Fruit fly (Drosophila melanogaster) whole organism, embryonic: Measurements from ENCODE around the gene Ada1-1.

Experiments used
- Aef1 ChIP-seq: fragments of 200-800 bp; sonication (Bioruptor generic); IDR thresholded peaks from 3 replicates; pipeline ENCODE4 v1.3.6; 2022; ENCODE audit warnings: missing biosample characterization, missing genetic modification characterization
- CG10979 ChIP-seq: fragments of 200-800 bp; sonication (Bioruptor generic); optimal IDR thresholded peaks from 2 replicates; lab custom pipeline; 2018; ENCODE audit warnings: missing biosample characterization, mild to moderate bottlenecking, missing genetic modification characterization, moderate library complexity
- CG11085 ChIP-seq: fragments of 200-800 bp; sonication (Bioruptor generic); IDR thresholded peaks from 2 replicates; pipeline ENCODE4 v1.3.6; 2022; ENCODE audit warnings: missing biosample characterization, missing genetic modification characterization
- CG11456 ChIP-seq: fragments of 200-800 bp; sonication (Bioruptor generic); IDR thresholded peaks from 3 replicates; pipeline ENCODE4 v1.3.6; 2022; ENCODE audit warnings: missing biosample characterization, missing genetic modification characterization
- CG12071 ChIP-seq: fragments of 200-800 bp; sonication (Bioruptor generic); optimal IDR thresholded peaks from 3 replicates; lab custom pipeline; 2018; ENCODE audit warnings: missing biosample characterization, mild to moderate bottlenecking, missing genetic modification characterization
- CG13624 ChIP-seq: fragments of 200-800 bp; sonication (Bioruptor generic); optimal IDR thresholded peaks from 2 replicates; lab custom pipeline; 2016; ENCODE audit warnings: missing biosample characterization, missing genetic modification characterization
- CG16779 ChIP-seq: fragments of 200-800 bp; sonication (Bioruptor generic); IDR thresholded peaks from 2 replicates; pipeline ENCODE4 v1.3.6; 2022; ENCODE audit warnings: missing biosample characterization, missing genetic modification characterization
- CG18599 ChIP-seq: fragments of 200-800 bp; sonication (Bioruptor generic); optimal IDR thresholded peaks from 3 replicates; lab custom pipeline; 2017; ENCODE audit warnings: missing biosample characterization, missing genetic modification characterization, mild to moderate bottlenecking, moderate library complexity, missing genetic modification reagents
- CG2712 ChIP-seq: fragments of 200-800 bp; optimal IDR thresholded peaks from 3 replicates; lab custom pipeline; 2019; ENCODE audit warnings: missing biosample characterization, mild to moderate bottlenecking, missing genetic modification characterization, moderate library complexity
- CG32767 ChIP-seq: fragments of 200-800 bp; sonication (Bioruptor generic); IDR thresholded peaks from 2 replicates; pipeline ENCODE4 v1.3.6; 2022; ENCODE audit warnings: missing biosample characterization, missing genetic modification characterization
- CG3281 ChIP-seq: fragments of 200-800 bp; sonication (Bioruptor generic); optimal IDR thresholded peaks from 3 replicates; lab custom pipeline; 2017; ENCODE audit warnings: missing biosample characterization, mild to moderate bottlenecking, missing genetic modification characterization
- CG33557 ChIP-seq: fragments of 200-800 bp; sonication (Bioruptor generic); optimal IDR thresholded peaks from 2 replicates; lab custom pipeline; 2019; ENCODE audit warnings: missing biosample characterization, mild to moderate bottlenecking, missing genetic modification characterization, moderate library complexity
- CG3726 ChIP-seq: fragments of 200-800 bp; sonication (Bioruptor generic); IDR thresholded peaks from 3 replicates; pipeline ENCODE4, ENCODE4 v1.3.6; 2022; ENCODE audit warnings: missing biosample characterization, missing genetic modification characterization
- CG4328 ChIP-seq: fragments of 200-800 bp; sonication (Bioruptor generic); optimal IDR thresholded peaks from 3 replicates; lab custom pipeline; 2017; ENCODE audit warnings: missing biosample characterization, missing genetic modification reagents, missing genetic modification characterization
- CG7357 ChIP-seq: fragments of 200-800 bp; sonication (Bioruptor generic); IDR thresholded peaks from 3 replicates; pipeline ENCODE4 v1.3.6; 2022; ENCODE audit warnings: missing biosample characterization, missing genetic modification characterization
- CG7372 ChIP-seq: fragments of 200-800 bp; sonication (Bioruptor generic); IDR thresholded peaks from 2 replicates; pipeline ENCODE4 v1.3.6; 2022; ENCODE audit warnings: missing biosample characterization, missing genetic modification characterization
- CG7928 ChIP-seq: fragments of 200-800 bp; sonication (Bioruptor generic); optimal IDR thresholded peaks from 2 replicates; lab custom pipeline; 2017; ENCODE audit warnings: missing biosample characterization, mild to moderate bottlenecking, missing genetic modification characterization
- CG7987 ChIP-seq: fragments of 200-800 bp; sonication (Bioruptor generic); optimal IDR thresholded peaks from 2 replicates; lab custom pipeline; 2018; ENCODE audit warnings: missing biosample characterization, mild to moderate bottlenecking, missing genetic modification characterization, moderate library complexity
- Dip2 ChIP-seq: fragments of 200-800 bp; sonication (Bioruptor generic); IDR thresholded peaks from 2 replicates; pipeline ENCODE4 v1.3.6; 2022; ENCODE audit warnings: missing biosample characterization, missing genetic modification characterization
- Doc3 ChIP-seq: fragments of 200-800 bp; sonication (Bioruptor generic); IDR thresholded peaks from 3 replicates; pipeline ENCODE4 v1.3.6; 2022; ENCODE audit warnings: missing biosample characterization, missing genetic modification characterization; ENCODE audit not compliant: partially characterized antibody
- Jarid2 ChIP-seq: fragments of 200-800 bp; sonication (Bioruptor generic); optimal IDR thresholded peaks from 3 replicates; lab custom pipeline; 2017; ENCODE audit warnings: mild to moderate bottlenecking, missing biosample characterization, missing genetic modification reagents, missing genetic modification characterization
- Mad ChIP-seq: fragments of 200-800 bp; sonication (Bioruptor generic); optimal IDR thresholded peaks from 2 replicates; lab custom pipeline; 2016; ENCODE audit warnings: missing biosample characterization, missing genetic modification characterization
- Pdp1 ChIP-seq, 2 experiments: fragments of 200-800 bp; sonication (Bioruptor generic); optimal IDR thresholded peaks; 3 replicates each; lab custom pipeline; 2016; ENCODE audit warnings: missing biosample characterization in 2 of 2, missing genetic modification characterization in 2 of 2, mild to moderate bottlenecking in 1 of 2, moderate library complexity in 1 of 2
- Sox102F ChIP-seq: fragments of 200-800 bp; sonication (Bioruptor generic); optimal IDR thresholded peaks from 2 replicates; lab custom pipeline; 2018; ENCODE audit warnings: missing biosample characterization, mild to moderate bottlenecking, missing genetic modification characterization, moderate library complexity
- Sry-δ ChIP-seq: fragments of 200-800 bp; sonication (Bioruptor generic); optimal IDR thresholded peaks from 2 replicates; lab custom pipeline; 2016; ENCODE audit warnings: missing biosample characterization, missing genetic modification characterization
- Tbp ChIP-seq: fragments of >200 bp; optimal IDR thresholded peaks from 2 replicates; lab custom pipeline; 2018; ENCODE audit warnings: missing biosample characterization, missing genetic modification characterization
- bsh ChIP-seq, 2 experiments: fragments of 200-800 bp; sonication (Bioruptor generic); optimal IDR thresholded peaks; 2 replicates each; lab custom pipeline; 2017 to 2018; ENCODE audit warnings: mild to moderate bottlenecking in 2 of 2, missing biosample characterization in 2 of 2, missing genetic modification characterization in 2 of 2, moderate library complexity in 1 of 2
- caup ChIP-seq: fragments of 200-800 bp; sonication (Bioruptor generic); optimal IDR thresholded peaks from 3 replicates; lab custom pipeline; 2017; ENCODE audit warnings: missing biosample characterization, mild to moderate bottlenecking, missing genetic modification characterization, moderate library complexity; ENCODE audit not compliant: severe bottlenecking
- dm ChIP-seq: fragments of 200-800 bp; sonication (Bioruptor generic); optimal IDR thresholded peaks from 3 replicates; lab custom pipeline; 2016; ENCODE audit warnings: missing biosample characterization, missing genetic modification characterization
- gfzf ChIP-seq: fragments of 200-800 bp; sonication (Bioruptor generic); optimal IDR thresholded peaks from 2 replicates; lab custom pipeline; 2016; ENCODE audit warnings: missing biosample characterization, mild to moderate bottlenecking, missing genetic modification characterization, moderate library complexity
- hb ChIP-seq: fragments of 200-800 bp; sonication (Bioruptor generic); IDR thresholded peaks from 3 replicates; pipeline ENCODE4 v1.3.6; 2022; ENCODE audit warnings: missing biosample characterization, missing genetic modification characterization; ENCODE audit not compliant: partially characterized antibody
- hbn ChIP-seq: fragments of 200-800 bp; sonication (Bioruptor generic); IDR thresholded peaks from 2 replicates; pipeline ENCODE4 v1.3.6; 2022; ENCODE audit warnings: missing biosample characterization, missing genetic modification characterization; ENCODE audit not compliant: partially characterized antibody
- hkb ChIP-seq, 2 experiments: fragments of 200-800 bp in 1 of 2; fragments of >200 bp in 1 of 2; sonication (Bioruptor generic) in 1 of 2; IDR thresholded peaks in 1 of 2; optimal IDR thresholded peaks in 1 of 2; 2 replicates each; pipeline versions ENCODE4 v1.3.6 to Lab custom; 2017 to 2022; ENCODE audit warnings: missing biosample characterization in 1 of 2, missing genetic modification characterization in 1 of 2
- klu ChIP-seq: fragments of 200-800 bp; sonication (Bioruptor generic); IDR thresholded peaks from 2 replicates; pipeline ENCODE4 v1.3.6; 2022; ENCODE audit warnings: missing biosample characterization, missing genetic modification characterization
- nerfin-2 ChIP-seq: fragments of 200-800 bp; sonication (Bioruptor generic); IDR thresholded peaks from 2 replicates; pipeline ENCODE4 v1.3.6; 2022; ENCODE audit warnings: missing biosample characterization, missing genetic modification characterization; ENCODE audit not compliant: partially characterized antibody
- oc ChIP-seq: fragments of 200-800 bp; sonication (Bioruptor generic); optimal IDR thresholded peaks from 2 replicates; lab custom pipeline; 2018; ENCODE audit warnings: missing biosample characterization, mild to moderate bottlenecking, missing genetic modification characterization, moderate library complexity
- psq ChIP-seq: fragments of 200-800 bp; sonication (Bioruptor generic); optimal IDR thresholded peaks from 2 replicates; lab custom pipeline; 2017; ENCODE audit warnings: missing biosample characterization, missing genetic modification characterization
- pzg ChIP-seq: fragments of 200-800 bp; sonication (Bioruptor generic); optimal IDR thresholded peaks from 3 replicates; lab custom pipeline; 2018; ENCODE audit warnings: missing biosample characterization, mild to moderate bottlenecking, missing genetic modification characterization, moderate library complexity
- sd ChIP-seq: fragments of 200-800 bp; sonication (Bioruptor generic); optimal IDR thresholded peaks from 3 replicates; lab custom pipeline; 2018; ENCODE audit warnings: missing biosample characterization, mild to moderate bottlenecking, missing genetic modification characterization, moderate library complexity
- sima ChIP-seq: fragments of 200-800 bp; sonication (Bioruptor generic); optimal IDR thresholded peaks from 2 replicates; lab custom pipeline; 2016; ENCODE audit warnings: missing biosample characterization, missing genetic modification characterization
- slp2 ChIP-seq: fragments of 200-800 bp; sonication (Bioruptor generic); optimal IDR thresholded peaks from 2 replicates; lab custom pipeline; 2016; ENCODE audit warnings: missing biosample characterization, missing genetic modification characterization
- stc ChIP-seq: fragments of 200-800 bp; sonication (Bioruptor generic); IDR thresholded peaks from 2 replicates; pipeline ENCODE4 v1.3.6; 2022; ENCODE audit warnings: missing biosample characterization, missing genetic modification characterization
- tgo ChIP-seq: fragments of 200-800 bp; sonication (Bioruptor generic); IDR thresholded peaks from 3 replicates; pipeline ENCODE4 v1.3.6; 2022; ENCODE audit warnings: missing biosample characterization, missing genetic modification characterization
- trem ChIP-seq: fragments of 200-800 bp; optimal IDR thresholded peaks from 3 replicates; lab custom pipeline; 2019; ENCODE audit warnings: missing biosample characterization, mild to moderate bottlenecking, missing genetic modification characterization, moderate library complexity
- tx ChIP-seq: fragments of 200-800 bp; sonication (Bioruptor generic); optimal IDR thresholded peaks from 2 replicates; lab custom pipeline; 2016; ENCODE audit warnings: missing biosample characterization, missing genetic modification characterization
- usp ChIP-seq: fragments of >200 bp; optimal IDR thresholded peaks from 2 replicates; lab custom pipeline; 2017; ENCODE audit warnings: missing biosample characterization, missing genetic modification characterization
- vvl ChIP-seq: fragments of 200-800 bp; sonication (Bioruptor generic); IDR thresholded peaks from 2 replicates; pipeline ENCODE4 v1.3.6; 2022; ENCODE audit warnings: missing biosample characterization, missing genetic modification characterization
- yki ChIP-seq: fragments of >200 bp; optimal IDR thresholded peaks from 3 replicates; lab custom pipeline; 2018

Gene Ada1-1

DNA sequence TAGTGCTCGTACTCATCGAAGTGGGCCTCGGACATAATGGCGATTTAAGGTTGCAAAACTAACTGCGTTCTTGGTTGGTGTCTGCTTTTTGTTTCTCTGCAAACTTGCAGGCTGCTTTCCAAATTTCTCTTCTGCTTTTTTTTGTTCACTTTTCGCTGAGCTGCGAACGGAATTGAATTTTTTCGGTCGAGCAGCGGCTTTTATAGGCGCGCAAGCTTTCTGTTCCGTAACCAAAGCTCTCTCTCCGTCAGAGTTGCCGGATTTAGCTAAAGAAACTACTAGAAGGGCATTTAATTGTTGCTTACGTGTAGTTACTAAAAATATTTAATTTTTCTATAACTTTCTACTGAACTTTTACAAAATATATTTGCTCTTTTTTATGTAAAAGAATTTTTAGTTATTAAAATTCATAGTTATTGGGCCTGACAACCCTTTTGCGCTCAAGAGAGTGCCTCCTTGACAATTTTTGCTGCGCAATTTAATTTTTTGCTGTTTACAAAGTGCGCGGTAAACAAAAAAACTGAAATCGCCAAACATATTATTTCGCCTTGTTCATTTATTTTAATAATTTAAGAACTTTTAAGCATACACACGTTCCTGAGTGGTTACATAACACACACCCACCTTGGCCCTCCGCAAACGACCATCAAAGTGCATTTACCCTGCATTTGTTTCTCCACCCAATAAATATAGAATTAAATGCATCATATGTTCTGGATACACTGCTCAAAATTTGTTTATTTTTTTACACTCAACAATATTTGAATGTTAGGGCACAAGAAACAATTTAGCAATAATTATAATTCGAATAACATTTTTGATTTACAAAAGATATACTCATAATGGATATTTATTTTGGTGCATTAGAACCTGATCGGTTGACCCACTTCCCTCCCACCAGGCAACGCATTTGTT, 49.6 kb downstream of the Ada1-1 start, which contains the start of gene CG6770 (continued):
- TF ChIP-seq usp (no peak), CG7357 (GFP tag; lab: Robert Waterston, UW) (peak; percentile 42; the same call in 1 of the 3 replicates), dm (GFP tag; lab: Kevin White, UChicago) (no peak), CG3281 (GFP tag; lab: Kevin White, UChicago) (peak; percentile 85), pzg (GFP tag; lab: Kevin White, UChicago) (no peak), hbn (GFP tag; lab: Robert Waterston, UW) (no peak), Sry-δ (GFP tag; lab: Kevin White, UChicago) (no peak), hb (GFP tag; lab: Robert Waterston, UW) (no peak), CG10979 (peak; percentile 64), CG33557 (GFP tag; lab: Kevin White, UChicago) (no peak), Tbp (GFP tag; lab: Kevin White, UChicago) (no peak), CG11456 (peak; percentile 77; the same call in 2 of the 3 replicates), stc (GFP tag; lab: Robert Waterston, UW) (peak; percentile 89), hkb (optimal IDR thresholded peaks at IDR 0.05; lab: Kevin White, UChicago) (no peak), hkb (GFP tag; IDR thresholded peaks at IDR 0.05; lab: Robert Waterston, UW) (peak; percentile 93), trem (peak; percentile 27), CG11085 (GFP tag; lab: Robert Waterston, UW) (0 out of 2 replicates have a peak, but pooled peaks have one; percentile 13), CG3726 (GFP tag; lab: Robert Waterston, UW) (peak; percentile 62; the same call in 1 of the 3 replicates), Doc3 (no peak), gfzf (GFP tag; lab: Kevin White, UChicago) (no peak), yki (lab: Kevin White, UChicago) (no peak), Sox102F (peak; percentile 79), slp2 (GFP tag; lab: Kevin White, UChicago) (peak; percentile 38), vvl (GFP tag; lab: Robert Waterston, UW) (peak; percentile 93), klu (GFP tag; lab: Robert Waterston, UW) (peak; percentile 68), CG12071 (GFP tag; lab: Kevin White, UChicago) (peak; percentile 37), nerfin-2 (no peak), tgo (GFP tag; lab: Robert Waterston, UW) (peak; percentile 88), CG7928 (GFP tag; lab: Kevin White, UChicago) (peak; percentile 53), caup (GFP tag; lab: Kevin White, UChicago) (peak; percentile 91), psq (GFP tag; lab: Kevin White, UChicago) (no peak), Aef1 (peak; percentile 74), Mad (GFP tag; lab: Kevin White, UChicago) (peak; percentile 51), sima (GFP tag; lab: Kevin White, UChicago) (no peak), CG7372 (GFP tag; lab: Robert Waterston, UW) (peak; percentile 67; the same call in 1 of the 2 replicates), Jarid2 (GFP tag; lab: Kevin White, UChicago) (peak; percentile 76), CG2712 (tag; lab: Kevin White, UChicago) (peak; percentile 75), oc (tag; lab: Kevin White, UChicago) (peak; percentile 41), bsh (GFP tag; optimal IDR thresholded peaks at IDR 0.05; lab: Kevin White, UChicago) (peak; percentile 46 to 75), Dip2 (no peak), CG16779 (GFP tag; lab: Robert Waterston, UW) (peak; percentile 59), CG7987 (peak; percentile 42), sd (tag; lab: Kevin White, UChicago) (peak; percentile 73), Pdp1 (GFP tag; optimal IDR thresholded peaks at IDR 0.05; lab: Kevin White, UChicago) (peak; percentile 7 to 97), tx (no peak), CG4328 (peak; percentile 77), CG18599 (GFP tag; lab: Kevin White, UChicago) (peak; percentile 92), CG32767 (GFP tag; lab: Robert Waterston, UW) (peak; percentile 78), CG13624 (GFP tag; lab: Kevin White, UChicago) (peak; percentile 92)
